Fruit fly (Drosophila melanogaster) whole organism, embryonic: Measurements from ENCODE around the gene stumps.
A peak's percentile ranks its signal among the peaks of the same experiment; 100 is the strongest.

ENCODE experiments used
- CG10654 ChIP-seq: fragments of 200-800 bp; sonication (Bioruptor generic); optimal IDR thresholded peaks from 2 replicates; lab custom pipeline; 2016; ENCODE audit warnings: missing biosample characterization, missing genetic modification characterization
- CG11456 ChIP-seq: fragments of 200-800 bp; sonication (Bioruptor generic); IDR thresholded peaks from 3 replicates; pipeline ENCODE4 v1.3.6; 2022; ENCODE audit warnings: missing biosample characterization, missing genetic modification characterization
- CG12769 ChIP-seq: fragments of 200-800 bp; sonication (Bioruptor generic); optimal IDR thresholded peaks from 2 replicates; lab custom pipeline; 2019; ENCODE audit warnings: missing biosample characterization, mild to moderate bottlenecking, missing genetic modification characterization, moderate library complexity
- CG13287 ChIP-seq: fragments of 200-800 bp; sonication (Bioruptor generic); IDR thresholded peaks from 2 replicates; pipeline ENCODE4 v1.3.6; 2022; ENCODE audit warnings: missing biosample characterization, missing genetic modification characterization; ENCODE audit not compliant: partially characterized antibody
- CG13424 ChIP-seq: fragments of 200-800 bp; sonication (Bioruptor generic); optimal IDR thresholded peaks from 2 replicates; lab custom pipeline; 2019; ENCODE audit warnings: missing biosample characterization, mild to moderate bottlenecking, missing genetic modification characterization, moderate library complexity
- CG1529 ChIP-seq: fragments of 200-800 bp; sonication (Bioruptor generic); optimal IDR thresholded peaks from 3 replicates; lab custom pipeline; 2018; ENCODE audit warnings: missing biosample characterization, missing genetic modification characterization
- CG16813 ChIP-seq: fragments of 200-800 bp; sonication (Bioruptor generic); IDR thresholded peaks from 3 replicates; pipeline ENCODE4 v1.3.6; 2022; ENCODE audit warnings: missing biosample characterization, missing genetic modification characterization; ENCODE audit not compliant: partially characterized antibody
- CG30431 ChIP-seq: fragments of 200-800 bp; sonication (Bioruptor generic); optimal IDR thresholded peaks from 2 replicates; lab custom pipeline; 2017; ENCODE audit warnings: missing biosample characterization, missing genetic modification characterization
- CG3065 ChIP-seq: fragments of 200-800 bp; sonication (Bioruptor generic); optimal IDR thresholded peaks from 2 replicates; lab custom pipeline; 2016; ENCODE audit warnings: missing biosample characterization, missing genetic modification characterization
- CG4282 ChIP-seq: fragments of 200-800 bp; sonication (Bioruptor generic); optimal IDR thresholded peaks from 2 replicates; lab custom pipeline; 2016; ENCODE audit warnings: missing biosample characterization, missing genetic modification characterization
- CG4360 ChIP-seq: fragments of 200-800 bp; sonication (Bioruptor generic); IDR thresholded peaks from 2 replicates; pipeline ENCODE4 v1.3.6; 2022; ENCODE audit warnings: missing biosample characterization, missing genetic modification characterization
- CG4424 ChIP-seq: fragments of 200-800 bp; sonication (Bioruptor generic); optimal IDR thresholded peaks from 3 replicates; lab custom pipeline; 2016; ENCODE audit warnings: missing biosample characterization, missing genetic modification characterization
- CG6254 ChIP-seq: fragments of 200-800 bp; sonication (Bioruptor generic); optimal IDR thresholded peaks from 3 replicates; lab custom pipeline; 2017; ENCODE audit warnings: mild to moderate bottlenecking, missing biosample characterization, missing genetic modification reagents, missing genetic modification characterization
- CG7556 ChIP-seq: fragments of 200-800 bp; sonication (Bioruptor generic); optimal IDR thresholded peaks from 2 replicates; lab custom pipeline; 2017; ENCODE audit warnings: missing biosample characterization, mild to moderate bottlenecking, missing genetic modification characterization
- CG7786 ChIP-seq: fragments of 200-800 bp; sonication (Bioruptor generic); optimal IDR thresholded peaks from 2 replicates; lab custom pipeline; 2016; ENCODE audit warnings: missing biosample characterization, missing genetic modification characterization
- CG9727 ChIP-seq: fragments of 200-800 bp; sonication (Bioruptor generic); optimal IDR thresholded peaks from 3 replicates; lab custom pipeline; 2017; ENCODE audit warnings: missing biosample characterization, mild to moderate bottlenecking, missing genetic modification characterization
- CG9797 ChIP-seq: fragments of 200-800 bp; sonication (Bioruptor generic); optimal IDR thresholded peaks from 3 replicates; lab custom pipeline; 2018; ENCODE audit warnings: missing biosample characterization, mild to moderate bottlenecking, missing genetic modification characterization
- Dek ChIP-seq: fragments of 200-800 bp; sonication (Bioruptor generic); optimal IDR thresholded peaks from 3 replicates; lab custom pipeline; 2019; ENCODE audit warnings: missing biosample characterization, mild to moderate bottlenecking, missing genetic modification characterization, moderate library complexity
- Dref ChIP-seq: fragments of 200-800 bp; sonication (Bioruptor generic); IDR thresholded peaks from 2 replicates; pipeline ENCODE4 v1.3.6; 2022; ENCODE audit warnings: missing biosample characterization, missing genetic modification characterization
- Fer1 ChIP-seq: fragments of 200-800 bp; sonication (Bioruptor generic); optimal IDR thresholded peaks from 2 replicates; lab custom pipeline; 2017; ENCODE audit warnings: missing biosample characterization, mild to moderate bottlenecking, missing genetic modification characterization
- Hey ChIP-seq: fragments of 200-800 bp; sonication (Bioruptor generic); optimal IDR thresholded peaks from 3 replicates; lab custom pipeline; 2018; ENCODE audit warnings: missing biosample characterization, mild to moderate bottlenecking, missing genetic modification characterization
- Med ChIP-seq: fragments of 200-800 bp; sonication (Bioruptor generic); peaks from one replicate; lab custom pipeline; 2016; ENCODE audit warnings: missing biosample characterization, missing genetic modification characterization, mild to moderate bottlenecking, inconsistent platforms, moderate library complexity
- Oli ChIP-seq: fragments of 200-800 bp; sonication (Bioruptor generic); optimal IDR thresholded peaks from 2 replicates; lab custom pipeline; 2018; ENCODE audit warnings: missing biosample characterization, mild to moderate bottlenecking, missing genetic modification characterization, moderate library complexity
- Ravus ChIP-seq: fragments of 200-800 bp; sonication (Bioruptor generic); IDR thresholded peaks from 2 replicates; pipeline ENCODE4 v1.3.6; 2022; ENCODE audit warnings: missing biosample characterization, missing genetic modification characterization
- Six4 ChIP-seq: fragments of 200-800 bp; sonication (Bioruptor generic); optimal IDR thresholded peaks from 2 replicates; lab custom pipeline; 2016; ENCODE audit warnings: missing biosample characterization, missing genetic modification characterization
- Sox100B ChIP-seq: fragments of 200-800 bp; sonication (Bioruptor generic); optimal IDR thresholded peaks from 3 replicates; lab custom pipeline; 2018; ENCODE audit warnings: missing biosample characterization, mild to moderate bottlenecking, missing genetic modification characterization
- Trl ChIP-seq, 3 experiments: fragments of >200 bp in 2 of 3; fragments of 200-800 bp in 1 of 3; sonication (Bioruptor generic) in 1 of 3; optimal IDR thresholded peaks; 2 replicates in 1 of 3; 3 replicates in 2 of 3; lab custom pipeline; 2016 to 2017; ENCODE audit warnings: missing biosample characterization in 1 of 3, missing genetic modification characterization in 1 of 3
- bsh ChIP-seq, 2 experiments: fragments of 200-800 bp; sonication (Bioruptor generic); optimal IDR thresholded peaks; 2 replicates each; lab custom pipeline; 2017 to 2018; ENCODE audit warnings: mild to moderate bottlenecking in 2 of 2, missing biosample characterization in 2 of 2, missing genetic modification characterization in 2 of 2, moderate library complexity in 1 of 2
- dm ChIP-seq: fragments of 200-800 bp; sonication (Bioruptor generic); optimal IDR thresholded peaks from 3 replicates; lab custom pipeline; 2016; ENCODE audit warnings: missing biosample characterization, missing genetic modification characterization
- esg ChIP-seq: fragments of 200-800 bp; sonication (Bioruptor generic); conservative IDR thresholded peaks from 2 replicates; pipeline ENCODE4 v1.3.6; 2022; ENCODE audit warnings: missing biosample characterization, missing genetic modification characterization
- eve ChIP-seq, 2 experiments: fragments of >200 bp; optimal IDR thresholded peaks; 2 replicates each; lab custom pipeline; 2017; ENCODE audit warnings: missing biosample characterization in 2 of 2, missing genetic modification characterization in 2 of 2
- gfzf ChIP-seq: fragments of 200-800 bp; sonication (Bioruptor generic); optimal IDR thresholded peaks from 2 replicates; lab custom pipeline; 2016; ENCODE audit warnings: missing biosample characterization, mild to moderate bottlenecking, missing genetic modification characterization, moderate library complexity
- lola ChIP-seq, 3 experiments: fragments of >200 bp in 2 of 3; fragments of 200-800 bp in 1 of 3; sonication (Bioruptor generic) in 1 of 3; optimal IDR thresholded peaks; 2 replicates each; lab custom pipeline; 2017 to 2019; ENCODE audit warnings: missing biosample characterization in 3 of 3, missing genetic modification characterization in 3 of 3, mild to moderate bottlenecking in 1 of 3, moderate library complexity in 1 of 3
- mld ChIP-seq: fragments of 200-800 bp; sonication (Bioruptor generic); IDR thresholded peaks from 3 replicates; pipeline ENCODE4 v1.3.6; 2022; ENCODE audit warnings: missing biosample characterization, missing genetic modification characterization; ENCODE audit not compliant: partially characterized antibody
- peb ChIP-seq: fragments of 200-800 bp; sonication (Bioruptor generic); IDR thresholded peaks from 2 replicates; pipeline ENCODE4 v1.3.6; 2022; ENCODE audit warnings: missing biosample characterization, missing genetic modification characterization
- pfk ChIP-seq: fragments of 200-800 bp; sonication (Bioruptor generic); optimal IDR thresholded peaks from 2 replicates; lab custom pipeline; 2018; ENCODE audit warnings: missing biosample characterization, mild to moderate bottlenecking, missing genetic modification characterization, moderate library complexity
- prd ChIP-seq, 3 experiments: fragments of >200 bp in 2 of 3; fragments of 200-800 bp in 1 of 3; sonication (Bioruptor generic) in 1 of 3; optimal IDR thresholded peaks in 2 of 3; IDR thresholded peaks in 1 of 3; 2 replicates in 2 of 3; 3 replicates in 1 of 3; pipeline versions ENCODE4 v1.3.6 to Lab custom; 2017 to 2022; ENCODE audit warnings: missing biosample characterization in 1 of 3, missing genetic modification characterization in 1 of 3
- pum ChIP-seq: fragments of 200-800 bp; sonication (Bioruptor generic); optimal IDR thresholded peaks from 2 replicates; lab custom pipeline; 2016; ENCODE audit warnings: missing biosample characterization, missing genetic modification characterization
- rib ChIP-seq: fragments of 200-800 bp; sonication (Bioruptor generic); IDR thresholded peaks from 2 replicates; pipeline ENCODE4 v1.3.6; 2022; ENCODE audit warnings: missing biosample characterization, missing genetic modification characterization
- sens ChIP-seq: fragments of 200-800 bp; sonication (Bioruptor generic); peaks from one replicate; lab custom pipeline; 2016; ENCODE audit warnings: missing biosample characterization, missing genetic modification characterization
- shn ChIP-seq: fragments of 200-800 bp; sonication (Bioruptor generic); optimal IDR thresholded peaks from 3 replicates; lab custom pipeline; 2016; ENCODE audit warnings: missing biosample characterization, missing genetic modification characterization
- trem ChIP-seq: fragments of 200-800 bp; optimal IDR thresholded peaks from 3 replicates; lab custom pipeline; 2019; ENCODE audit warnings: missing biosample characterization, mild to moderate bottlenecking, missing genetic modification characterization, moderate library complexity
- trh ChIP-seq: fragments of 200-800 bp; sonication (Bioruptor generic); optimal IDR thresholded peaks from 2 replicates; lab custom pipeline; 2016; ENCODE audit warnings: missing biosample characterization, missing genetic modification characterization
- z ChIP-seq: fragments of 200-800 bp; sonication (Bioruptor generic); IDR thresholded peaks from 3 replicates; pipeline ENCODE4 v1.3.6; 2022; ENCODE audit warnings: missing biosample characterization, missing genetic modification characterization

Gene stumps

DNA sequence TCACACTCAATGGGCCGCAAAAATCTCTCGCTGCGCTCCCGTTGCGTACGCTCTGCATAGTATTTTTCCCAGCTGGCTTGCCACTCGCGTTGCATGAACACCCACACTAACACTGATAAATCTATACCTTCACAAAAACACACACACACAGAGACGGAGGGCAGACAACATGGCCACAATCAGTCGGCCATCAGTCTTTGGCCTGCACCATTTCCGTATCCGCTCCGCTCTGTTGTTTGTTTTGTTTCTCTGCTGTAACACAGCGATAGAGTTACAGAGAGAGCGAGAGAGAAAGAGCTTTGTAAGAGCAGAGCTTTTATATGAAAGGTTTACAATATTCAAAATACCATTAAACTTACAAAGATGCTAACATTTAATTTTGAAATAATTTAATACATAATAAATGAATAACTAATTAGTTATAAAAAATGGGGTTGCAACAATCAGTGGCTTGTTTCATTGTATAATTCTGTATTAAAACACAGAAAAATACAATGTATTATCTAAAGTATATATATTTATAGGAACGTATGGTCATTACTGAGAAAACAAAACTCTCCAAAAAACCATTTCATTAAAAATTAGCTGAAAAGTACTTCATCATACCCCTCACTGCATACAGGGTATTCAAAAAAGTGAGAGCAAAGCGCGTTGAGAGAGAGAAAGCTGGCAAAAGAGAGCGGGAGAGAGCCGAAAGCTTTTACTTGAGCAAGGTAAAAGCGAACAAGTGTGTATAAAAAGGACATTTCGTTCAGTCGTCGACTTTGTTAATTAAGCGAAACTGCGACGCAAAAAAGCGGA is 32.1 kb downstream of the stumps start, which contains the start of gene CG14853 (continued):
- TF ChIP-seq trem (peak; percentile 18), Six4 (peak; percentile 44), prd (optimal IDR thresholded peaks at IDR 0.05; lab: Kevin White, UChicago) (no peak), prd (GFP tag; IDR thresholded peaks at IDR 0.05; lab: Robert Waterston, UW) (peak; percentile 78), CG12769 (no peak), CG1529 (GFP tag; lab: Kevin White, UChicago) (peak; percentile 69), CG11456 (GFP tag; lab: Robert Waterston, UW) (peak; percentile 72), CG13424 (tag; lab: Kevin White, UChicago) (peak; percentile 92), CG16813 (GFP tag; lab: Robert Waterston, UW) (no peak), gfzf (GFP tag; lab: Kevin White, UChicago) (no peak), Fer1 (GFP tag; lab: Kevin White, UChicago) (peak; percentile 71), peb (GFP tag; lab: Robert Waterston, UW) (no peak; the same call in 1 of the 2 replicates), CG9727 (GFP tag; lab: Kevin White, UChicago) (peak; percentile 28)
- TF ChIP-seq, all 482 proteins: peak for 304

DNA sequence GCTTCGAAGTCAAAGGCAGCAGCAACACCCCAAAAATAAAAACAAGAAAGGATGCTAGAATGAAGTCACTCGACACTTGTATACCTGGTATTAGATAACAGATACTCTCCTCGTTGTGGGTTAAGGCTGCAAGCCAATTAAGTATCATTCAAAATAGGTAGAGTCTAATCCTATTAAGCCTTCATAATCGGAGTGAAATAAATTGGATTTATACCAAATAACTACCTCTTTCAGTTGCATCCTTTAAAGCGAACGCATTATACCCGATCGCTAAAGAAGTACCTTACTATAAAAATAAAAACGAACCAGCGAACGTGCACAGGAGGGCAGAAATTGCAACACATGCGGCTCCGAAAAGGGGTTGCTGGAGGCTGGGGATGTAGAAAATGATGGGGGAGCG is 45.6 kb downstream of the stumps start:
- no peak for TF ChIP-seq eve (GFP tag; optimal IDR thresholded peaks at IDR 0.05; lab: Kevin White, UChicago)
- TF ChIP-seq Ravus (GFP tag; lab: Robert Waterston, UW) = no peak
- no peak for TF ChIP-seq shn
- no peak for TF ChIP-seq lola (GFP tag; optimal IDR thresholded peaks at IDR 0.05; lab: Kevin White, UChicago)
- TF ChIP-seq CG4360 (GFP tag; lab: Robert Waterston, UW) = no peak
- peak in 1 of 2 experiments; percentile 5 for TF ChIP-seq bsh (GFP tag; optimal IDR thresholded peaks at IDR 0.05; lab: Kevin White, UChicago)
- no peak for TF ChIP-seq CG6254 (GFP tag; lab: Kevin White, UChicago)

- TF ChIP-seq Oli (tag; lab: Kevin White, UChicago) (peak; percentile 69), CG13424 (tag; lab: Kevin White, UChicago) (peak; percentile 42), Dek (tag; lab: Kevin White, UChicago) (no peak), CG4282 (GFP tag; lab: Kevin White, UChicago) (peak; percentile 69), mld (GFP tag; lab: Robert Waterston, UW) (0 out of 3 replicates have a peak, but pooled peaks have one; percentile 3), rib (0 out of 2 replicates have a peak, but pooled peaks have one; percentile 46), CG9797 (no peak), z (GFP tag; lab: Robert Waterston, UW) (0 out of 3 replicates have a peak, but pooled peaks have one; percentile 13), dm (GFP tag; lab: Kevin White, UChicago) (peak; percentile 3), pum (GFP tag; lab: Kevin White, UChicago) (peak; percentile 2), lola (GFP tag; optimal IDR thresholded peaks at IDR 0.05; lab: Kevin White, UChicago) (peak in 1 of 3 experiments; percentile 83), Trl (optimal IDR thresholded peaks at IDR 0.05; lab: Kevin White, UChicago) (peak; percentile 59 to 62), Trl (GFP tag; optimal IDR thresholded peaks at IDR 0.05; lab: Kevin White, UChicago) (no peak), CG7786 (GFP tag; lab: Kevin White, UChicago) (peak; percentile 38), Sox100B (GFP tag; lab: Kevin White, UChicago) (peak; percentile 13), esg (peak; percentile 15; the same call in 1 of the 2 replicates), CG3065 (GFP tag; lab: Kevin White, UChicago) (peak; percentile 44), Med (GFP tag; lab: Kevin White, UChicago) (peak; percentile 86), Hey (tag; lab: Kevin White, UChicago) (no peak), CG4424 (peak; percentile 48), trh (GFP tag; lab: Kevin White, UChicago) (peak; percentile 11), CG7556 (GFP tag; lab: Kevin White, UChicago) (peak; percentile 79), CG30431 (peak; percentile 19), Dref (no peak), CG13287 (GFP tag; lab: Robert Waterston, UW) (no peak), CG4360 (GFP tag; lab: Robert Waterston, UW) (peak; percentile 99), pfk (GFP tag; lab: Kevin White, UChicago) (no peak), sens (GFP tag; lab: Kevin White, UChicago) (peak; percentile 97), CG10654 (GFP tag; lab: Kevin White, UChicago) (peak; percentile 13)
Measured at dm6 chr3R:14624088-14624619, 47.1 kb downstream of the stumps start.
